Fruit fly (Drosophila melanogaster) whole organism, pupa: ENCODE results near the gene Mi-2.

Experiments
- CG10348 ChIP-seq: fragments of 200-800 bp; sonication (Bioruptor generic); IDR thresholded peaks from 2 replicates; pipeline ENCODE4 v1.3.6; 2022; ENCODE audit warnings: missing biosample characterization, missing genetic modification characterization
- CG12605 ChIP-seq: fragments of 200-800 bp; sonication (Bioruptor generic); IDR thresholded peaks from 2 replicates; pipeline ENCODE4 v1.3.6; 2022; ENCODE audit warnings: missing biosample characterization, missing genetic modification characterization
- CG13204 ChIP-seq: fragments of 200-800 bp; sonication (Bioruptor generic); optimal IDR thresholded peaks from 2 replicates; lab custom pipeline; 2018; ENCODE audit warnings: missing biosample characterization, mild to moderate bottlenecking, missing genetic modification characterization, moderate library complexity
- CG14655 ChIP-seq: fragments of 200-800 bp; sonication (Bioruptor generic); optimal IDR thresholded peaks from 3 replicates; lab custom pipeline; 2017; ENCODE audit warnings: mild to moderate bottlenecking, missing biosample characterization, missing genetic modification reagents, missing genetic modification characterization
- CG15710 ChIP-seq: fragments of 200-800 bp; sonication (Bioruptor generic); optimal IDR thresholded peaks from 2 replicates; lab custom pipeline; 2018; ENCODE audit warnings: missing biosample characterization, mild to moderate bottlenecking, missing genetic modification characterization, moderate library complexity
- CG17806 ChIP-seq: fragments of 200-800 bp; sonication (Bioruptor generic); optimal IDR thresholded peaks from 2 replicates; lab custom pipeline; 2018; ENCODE audit warnings: missing biosample characterization, mild to moderate bottlenecking, missing genetic modification characterization, moderate library complexity
- CG32121 ChIP-seq: fragments of 200-800 bp; sonication (Bioruptor generic); IDR thresholded peaks from 2 replicates; pipeline ENCODE4 v1.3.6; 2022; ENCODE audit warnings: missing biosample characterization, missing genetic modification characterization
- CG34367 ChIP-seq: fragments of 200-800 bp; sonication (Bioruptor generic); optimal IDR thresholded peaks from 2 replicates; lab custom pipeline; 2018; ENCODE audit warnings: missing biosample characterization, mild to moderate bottlenecking, missing genetic modification characterization
- CG4496 ChIP-seq: fragments of 200-800 bp; sonication (Bioruptor generic); IDR thresholded peaks from 3 replicates; pipeline ENCODE4 v1.3.6; 2022; ENCODE audit warnings: missing biosample characterization, missing genetic modification characterization
- CG8159 ChIP-seq: fragments of 200-800 bp; sonication (Bioruptor generic); optimal IDR thresholded peaks from 3 replicates; lab custom pipeline; 2018; ENCODE audit warnings: missing biosample characterization, mild to moderate bottlenecking, missing genetic modification characterization, moderate library complexity
- CG8301 ChIP-seq: fragments of 200-800 bp; sonication (Bioruptor generic); optimal IDR thresholded peaks from 2 replicates; lab custom pipeline; 2018; ENCODE audit warnings: missing biosample characterization, mild to moderate bottlenecking, missing genetic modification characterization
- CG9948 ChIP-seq: fragments of 200-800 bp; sonication (Bioruptor generic); optimal IDR thresholded peaks from 2 replicates; lab custom pipeline; 2018; ENCODE audit warnings: missing biosample characterization, mild to moderate bottlenecking, missing genetic modification characterization, moderate library complexity
- D1 ChIP-seq: fragments of 200-800 bp; sonication (Bioruptor generic); optimal IDR thresholded peaks from 2 replicates; lab custom pipeline; 2018; ENCODE audit warnings: missing biosample characterization, mild to moderate bottlenecking, missing genetic modification characterization, moderate library complexity
- EcR ChIP-seq: fragments of 200-800 bp; sonication (Bioruptor generic); optimal IDR thresholded peaks from 3 replicates; lab custom pipeline; 2019; ENCODE audit warnings: missing biosample characterization, missing genetic modification characterization, mild to moderate bottlenecking, moderate library complexity, missing genetic modification reagents
- Ets98B ChIP-seq: fragments of 200-800 bp; sonication (Bioruptor generic); IDR thresholded peaks from 2 replicates; pipeline ENCODE4 v1.3.6; 2022; ENCODE audit warnings: missing biosample characterization, missing genetic modification characterization
- Pif1A ChIP-seq: fragments of 200-800 bp; sonication (Bioruptor generic); optimal IDR thresholded peaks from 3 replicates; lab custom pipeline; 2016; ENCODE audit warnings: missing biosample characterization, missing genetic modification characterization
- Pif1B ChIP-seq: fragments of 200-800 bp; sonication (Bioruptor generic); optimal IDR thresholded peaks from 3 replicates; lab custom pipeline; 2016; ENCODE audit warnings: missing biosample characterization, missing genetic modification characterization
- Snoo ChIP-seq: fragments of 200-800 bp; sonication (Bioruptor generic); optimal IDR thresholded peaks from 3 replicates; lab custom pipeline; 2017; ENCODE audit warnings: missing biosample characterization, mild to moderate bottlenecking, missing genetic modification characterization, inconsistent platforms
- fd96Ca ChIP-seq: fragments of 200-800 bp; sonication (Bioruptor generic); IDR thresholded peaks from 3 replicates; pipeline ENCODE4 v1.3.6; 2022; ENCODE audit warnings: missing biosample characterization, missing genetic modification characterization
- gl ChIP-seq: fragments of 200-800 bp; sonication (Bioruptor generic); optimal IDR thresholded peaks from 2 replicates; lab custom pipeline; 2018; ENCODE audit warnings: missing biosample characterization, mild to moderate bottlenecking, missing genetic modification characterization
- rn ChIP-seq: fragments of 200-800 bp; sonication (Bioruptor generic); IDR thresholded peaks from 2 replicates; pipeline ENCODE4 v1.3.6; 2022; ENCODE audit warnings: missing biosample characterization, missing genetic modification characterization

The Mi-2 gene

dm6 chr3L:19902560-19903399 lies 7.2 kb downstream of the Mi-2 start:
- peak; percentile 95 for TF ChIP-seq Snoo (tag; lab: Kevin White, UChicago)
- TF ChIP-seq CG4496 (GFP tag; lab: Robert Waterston, UW): peak; percentile 98
- TF ChIP-seq CG9948 (tag; lab: Kevin White, UChicago): peak; percentile 97
- peak; percentile 97 for TF ChIP-seq CG32121 (GFP tag; lab: Robert Waterston, UW)
- TF ChIP-seq CG14655 (GFP tag; lab: Kevin White, UChicago): peak; percentile 95
- TF ChIP-seq D1 (tag; lab: Kevin White, UChicago): peak; percentile 80
- TF ChIP-seq CG17806 (tag; lab: Kevin White, UChicago): peak; percentile 99
- peak; percentile 97 for TF ChIP-seq gl (tag; lab: Kevin White, UChicago)
- peak; percentile 95 for TF ChIP-seq rn
- TF ChIP-seq CG15710 (tag; lab: Kevin White, UChicago): peak; percentile 98
- peak; percentile 93 for TF ChIP-seq CG8301
- peak; percentile 95 for TF ChIP-seq Ets98B (GFP tag; lab: Robert Waterston, UW)
- peak; percentile 97 for TF ChIP-seq Pif1B (GFP tag; lab: Kevin White, UChicago)
- peak; percentile 98 for TF ChIP-seq Pif1A (GFP tag; lab: Kevin White, UChicago)
- TF ChIP-seq EcR (GFP tag; lab: Kevin White, UChicago): peak; percentile 31
- peak; percentile 92 for TF ChIP-seq CG8159 (tag; lab: Kevin White, UChicago)
- TF ChIP-seq fd96Ca (GFP tag; lab: Robert Waterston, UW): peak; percentile 98
- peak; percentile 98 for TF ChIP-seq CG34367
- TF ChIP-seq CG12605 (GFP tag; lab: Robert Waterston, UW): peak; percentile 92
- TF ChIP-seq CG10348 (GFP tag; lab: Robert Waterston, UW): peak; percentile 90
- TF ChIP-seq CG13204: peak; percentile 95

- TF ChIP-seq rn (no peak), CG14655 (GFP tag; lab: Kevin White, UChicago) (no peak), EcR (GFP tag; lab: Kevin White, UChicago) (peak; percentile 39), CG9948 (tag; lab: Kevin White, UChicago) (no peak), Snoo (tag; lab: Kevin White, UChicago) (no peak)
Measured at dm6 chr3L:19901486-19902255, 8.3 kb downstream of the Mi-2 start.

DNA sequence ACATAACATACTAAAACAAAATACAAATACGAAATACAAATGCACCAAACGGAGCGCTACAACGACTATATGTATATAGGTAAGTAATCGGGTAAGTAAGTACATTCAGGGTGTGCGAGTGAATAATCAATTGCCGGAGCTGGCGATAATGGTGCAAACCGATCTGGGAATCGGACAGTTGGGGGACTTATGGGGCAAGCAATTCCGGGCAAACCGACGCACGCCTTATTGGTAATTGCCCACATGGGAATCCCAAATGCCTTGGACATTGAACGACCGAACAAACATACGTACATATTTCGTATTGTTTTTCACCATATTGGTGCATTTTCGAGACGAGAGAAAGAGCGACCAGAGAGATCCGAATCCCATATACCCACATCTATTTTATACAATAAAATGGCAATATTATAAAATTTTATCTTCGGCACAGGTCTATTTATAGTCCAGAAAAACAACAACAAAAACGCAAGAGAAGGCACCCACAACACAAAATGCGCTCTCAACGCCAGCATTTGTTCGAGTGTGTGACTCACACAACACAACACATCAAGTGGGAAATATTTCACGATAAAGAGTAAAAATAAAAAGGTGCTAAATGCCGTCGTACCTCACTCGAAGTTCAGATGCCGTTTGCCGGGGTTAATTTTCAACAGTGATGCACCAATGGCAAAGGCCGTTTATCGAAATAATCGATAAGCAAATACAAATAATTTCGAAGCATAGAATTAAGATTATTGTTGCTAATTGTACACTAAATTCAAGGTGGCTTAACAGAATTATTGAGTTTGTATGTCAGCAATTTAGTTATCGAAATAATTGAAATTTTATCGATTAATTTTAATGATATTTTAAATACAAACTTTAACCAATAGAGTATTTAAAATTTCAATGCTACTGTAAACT lies 9.6 kb downstream of the Mi-2 start:
- no peak for TF ChIP-seq Ets98B (GFP tag; lab: Robert Waterston, UW)
- TF ChIP-seq CG4496 (GFP tag; lab: Robert Waterston, UW): 0 out of 3 replicates have a peak, but pooled peaks have one; percentile 23

DNA sequence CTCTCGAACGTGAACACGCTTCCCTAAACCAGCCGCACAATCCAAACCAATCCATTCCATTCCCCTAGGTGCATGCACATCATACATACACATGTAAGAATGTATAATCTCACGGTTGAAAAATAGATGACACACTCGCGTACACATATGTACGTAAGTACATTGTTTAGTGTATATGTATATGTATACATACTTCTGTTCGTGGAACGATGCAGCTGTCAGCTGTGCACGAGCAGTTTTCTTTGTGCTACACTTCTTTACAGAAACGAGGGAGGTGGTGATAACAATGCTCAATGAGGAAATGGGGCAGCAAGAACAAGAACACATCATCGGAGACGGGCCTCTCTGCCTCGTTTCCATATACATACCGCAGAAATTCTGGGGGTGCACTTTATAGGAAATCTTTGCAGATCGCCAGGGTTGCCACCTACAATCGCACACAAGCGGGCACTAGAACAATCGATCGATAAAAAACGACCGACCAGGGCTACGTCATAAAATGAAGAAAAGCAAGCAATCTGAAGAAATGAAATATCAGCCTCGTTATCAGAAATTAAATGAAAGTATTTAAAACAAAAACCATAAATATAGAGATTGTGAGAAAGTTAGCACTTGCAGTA lies 10.6 kb downstream of the Mi-2 start:
- TF ChIP-seq CG14655 (GFP tag; lab: Kevin White, UChicago) (no peak), Pif1A (GFP tag; lab: Kevin White, UChicago) (no peak), CG12605 (GFP tag; lab: Robert Waterston, UW) (no peak), EcR (GFP tag; lab: Kevin White, UChicago) (peak; percentile 74), D1 (tag; lab: Kevin White, UChicago) (no peak), CG34367 (no peak), CG13204 (peak; percentile 25), CG9948 (tag; lab: Kevin White, UChicago) (no peak)

DNA sequence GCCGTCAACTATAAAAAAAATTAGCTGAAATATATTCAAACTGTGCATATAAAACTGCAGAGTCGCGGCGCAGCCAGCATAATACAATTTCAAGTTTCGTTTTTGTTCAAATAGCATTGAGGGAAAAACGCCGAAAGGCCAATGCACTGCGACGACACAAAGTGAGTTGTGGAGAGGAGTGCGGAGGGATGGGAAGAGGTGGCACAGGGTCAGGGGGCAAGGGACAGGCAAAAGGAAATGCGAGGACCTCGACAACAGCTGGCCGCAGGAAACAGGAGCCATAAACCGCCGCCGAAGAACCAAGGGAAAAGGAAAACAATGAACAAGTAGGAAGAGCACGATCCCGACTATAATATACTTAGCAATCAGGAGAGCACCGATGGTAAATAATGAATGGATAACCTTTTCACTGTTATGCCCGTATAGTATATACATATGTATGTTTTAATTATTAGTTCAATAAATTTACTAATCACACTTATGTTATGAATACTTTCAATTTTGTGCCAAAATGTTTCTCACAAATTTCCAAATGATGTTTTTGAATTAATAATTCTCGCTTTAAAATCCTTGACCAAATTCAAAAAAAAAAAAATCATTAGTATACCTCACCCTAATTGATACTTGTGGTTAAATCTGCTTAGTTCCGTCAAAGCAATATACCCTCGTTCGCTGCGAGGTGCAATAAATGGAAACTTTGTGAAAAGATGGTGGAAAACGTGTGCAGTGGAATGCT lies 11.3 kb downstream of the Mi-2 start:
- TF ChIP-seq fd96Ca (GFP tag; lab: Robert Waterston, UW) (no peak), Snoo (tag; lab: Kevin White, UChicago) (no peak), Ets98B (GFP tag; lab: Robert Waterston, UW) (no peak), CG15710 (tag; lab: Kevin White, UChicago) (peak; percentile 40), CG34367 (peak; percentile 29), Pif1A (GFP tag; lab: Kevin White, UChicago) (peak; percentile 71), CG4496 (GFP tag; lab: Robert Waterston, UW) (peak; percentile 64; the same call in 2 of the 3 replicates), CG10348 (GFP tag; lab: Robert Waterston, UW) (no peak), CG17806 (tag; lab: Kevin White, UChicago) (peak; percentile 48), CG9948 (tag; lab: Kevin White, UChicago) (peak; percentile 69), gl (tag; lab: Kevin White, UChicago) (no peak), CG14655 (GFP tag; lab: Kevin White, UChicago) (peak; percentile 67), rn (no peak), CG8301 (peak; percentile 57), CG12605 (GFP tag; lab: Robert Waterston, UW) (no peak), CG8159 (tag; lab: Kevin White, UChicago) (peak; percentile 38), EcR (GFP tag; lab: Kevin White, UChicago) (peak; percentile 96), CG32121 (GFP tag; lab: Robert Waterston, UW) (no peak), Pif1B (GFP tag; lab: Kevin White, UChicago) (peak; percentile 51), CG13204 (no peak), D1 (tag; lab: Kevin White, UChicago) (peak; percentile 29)
